Fruit fly (Drosophila melanogaster) whole organism, wandering third instar larva: ENCODE data around the gene Teh2.

Experiments
- Abd-B ChIP-seq: fragments of >200 bp; optimal IDR thresholded peaks from 2 replicates; lab custom pipeline; 2017; ENCODE audit warnings: missing biosample characterization, missing genetic modification characterization
- CG32264 ChIP-seq: fragments of 200-800 bp; sonication (Bioruptor generic); optimal IDR thresholded peaks from 2 replicates; lab custom pipeline; 2016; ENCODE audit warnings: missing biosample characterization, missing genetic modification characterization
- CG9705 ChIP-seq: fragments of 200-800 bp; sonication (Bioruptor generic); optimal IDR thresholded peaks from 2 replicates; lab custom pipeline; 2018; ENCODE audit warnings: missing biosample characterization, mild to moderate bottlenecking, missing genetic modification characterization
- CrebA ChIP-seq: fragments of 200-800 bp; sonication (Bioruptor generic); optimal IDR thresholded peaks from 2 replicates; lab custom pipeline; 2016; ENCODE audit warnings: missing biosample characterization, mild to moderate bottlenecking, missing genetic modification characterization, borderline replicate concordance
- Dfd ChIP-seq: fragments of >200 bp; optimal IDR thresholded peaks from 2 replicates; lab custom pipeline; 2017; ENCODE audit warnings: missing biosample characterization, missing genetic modification characterization
- Dif ChIP-seq: fragments of 200-275, 200-300 bp; sonication (Bioruptor generic); optimal IDR thresholded peaks from 2 replicates; lab custom pipeline; 2018; ENCODE audit warnings: missing biosample characterization, missing genetic modification characterization; ENCODE audit not compliant: partially characterized antibody
- GATAd ChIP-seq: sonication (Bioruptor generic); optimal IDR thresholded peaks from 2 replicates; lab custom pipeline; 2016; ENCODE audit warnings: missing biosample characterization, missing genetic modification characterization
- HLH106 ChIP-seq: fragments of 200-800 bp; optimal IDR thresholded peaks from 3 replicates; lab custom pipeline; 2019; ENCODE audit warnings: missing biosample characterization, mild to moderate bottlenecking, missing genetic modification characterization, moderate library complexity
- Hnf4 ChIP-seq: fragments of 200-800 bp; sonication (Bioruptor generic); optimal IDR thresholded peaks from 2 replicates; lab custom pipeline; 2016; ENCODE audit warnings: missing biosample characterization, mild to moderate bottlenecking, missing genetic modification characterization
- Hr83 ChIP-seq: fragments of 200-300 bp; sonication (Bioruptor generic); optimal IDR thresholded peaks from 2 replicates; lab custom pipeline; 2016; ENCODE audit warnings: missing biosample characterization, mild to moderate bottlenecking, missing genetic modification characterization, moderate library complexity; ENCODE audit not compliant: poor library complexity, severe bottlenecking
- Jra ChIP-seq: sonication (Bioruptor generic); optimal IDR thresholded peaks from 2 replicates; lab custom pipeline; 2016; ENCODE audit warnings: missing biosample characterization, missing genetic modification characterization
- Mio ChIP-seq: sonication (Bioruptor generic); optimal IDR thresholded peaks from 2 replicates; lab custom pipeline; 2016; ENCODE audit warnings: missing biosample characterization, missing genetic modification characterization
- Myc ChIP-seq: fragments of >200 bp; optimal IDR thresholded peaks from 2 replicates; lab custom pipeline; 2017
- N ChIP-seq: fragments of >200 bp; optimal IDR thresholded peaks from 2 replicates; lab custom pipeline; 2018; ENCODE audit warnings: missing biosample characterization, missing external identifiers, missing genetic modification characterization
- OdsH ChIP-seq: fragments of 200-800 bp; sonication (Bioruptor generic); optimal IDR thresholded peaks from 2 replicates; lab custom pipeline; 2016; ENCODE audit warnings: missing biosample characterization, mild to moderate bottlenecking, missing genetic modification characterization
- Rel ChIP-seq, 2 experiments: fragments of 200-800 bp; sonication (Bioruptor generic) in 1 of 2; optimal IDR thresholded peaks; 2 replicates in 1 of 2; 3 replicates in 1 of 2; lab custom pipeline; 2016 to 2019; ENCODE audit warnings: mild to moderate bottlenecking in 2 of 2, missing biosample characterization in 2 of 2, missing genetic modification characterization in 2 of 2, moderate library complexity in 1 of 2
- Sp1 ChIP-seq: fragments of 200-800 bp; sonication (Bioruptor generic); optimal IDR thresholded peaks from 3 replicates; lab custom pipeline; 2019; ENCODE audit warnings: missing biosample characterization, mild to moderate bottlenecking, missing genetic modification characterization, moderate library complexity
- Vsx2 ChIP-seq: fragments of 200-300, 225-300 bp; sonication (Bioruptor generic); optimal IDR thresholded peaks from 2 replicates; lab custom pipeline; 2018; ENCODE audit warnings: missing biosample characterization, missing genetic modification characterization; ENCODE audit not compliant: partially characterized antibody
- br ChIP-seq: fragments of 200-800 bp; sonication (Bioruptor generic); optimal IDR thresholded peaks from 2 replicates; lab custom pipeline; 2016; ENCODE audit warnings: missing biosample characterization, missing genetic modification characterization
- brk ChIP-seq: fragments of 200-800 bp; sonication (Bioruptor generic); optimal IDR thresholded peaks from 2 replicates; lab custom pipeline; 2016; ENCODE audit warnings: missing biosample characterization, mild to moderate bottlenecking, missing genetic modification characterization
- dl ChIP-seq, 2 experiments: fragments of 175-275, 200-275 bp in 1 of 2; fragments of 200-275 bp in 1 of 2; sonication (Bioruptor generic); optimal IDR thresholded peaks; lab custom pipeline; 2018; ENCODE audit warnings: mild to moderate bottlenecking in 2 of 2, missing biosample characterization in 2 of 2, missing genetic modification characterization in 2 of 2, moderate library complexity in 2 of 2; ENCODE audit not compliant: partially characterized antibody in 2 of 2, insufficient read depth in 1 of 2
- dmrt93B ChIP-seq: fragments of 200-800 bp; sonication (Bioruptor generic); optimal IDR thresholded peaks from 2 replicates; lab custom pipeline; 2018; ENCODE audit warnings: missing biosample characterization, mild to moderate bottlenecking, missing genetic modification characterization
- dsf ChIP-seq: sonication (Bioruptor generic); optimal IDR thresholded peaks from 2 replicates; lab custom pipeline; 2016; ENCODE audit warnings: missing biosample characterization, missing genetic modification characterization, borderline replicate concordance
- ey ChIP-seq: fragments of 200-800 bp; sonication (Bioruptor generic); optimal IDR thresholded peaks from 2 replicates; lab custom pipeline; 2016; ENCODE audit warnings: missing biosample characterization, missing genetic modification characterization
- foxo ChIP-seq, 2 experiments: fragments of 200-800 bp; sonication (Bioruptor generic); optimal IDR thresholded peaks; 2 replicates in 1 of 2; 3 replicates in 1 of 2; lab custom pipeline; 2016 to 2017; ENCODE audit warnings: missing biosample characterization in 2 of 2, missing genetic modification characterization in 2 of 2
- fru ChIP-seq: fragments of 200-800 bp; sonication (Bioruptor generic); optimal IDR thresholded peaks from 3 replicates; lab custom pipeline; 2016; ENCODE audit warnings: missing biosample characterization, mild to moderate bottlenecking, missing genetic modification characterization
- h ChIP-seq: fragments of 200-800 bp; sonication (Bioruptor generic); optimal IDR thresholded peaks from 3 replicates; lab custom pipeline; 2016; ENCODE audit warnings: missing biosample characterization, mild to moderate bottlenecking, missing genetic modification characterization
- lola ChIP-seq: fragments of >200 bp; optimal IDR thresholded peaks from 2 replicates; lab custom pipeline; 2017; ENCODE audit warnings: missing biosample characterization, missing genetic modification characterization
- pan ChIP-seq: fragments of >200 bp; optimal IDR thresholded peaks from 2 replicates; lab custom pipeline; 2017
- psq ChIP-seq: fragments of 200-800 bp; sonication (Bioruptor generic); optimal IDR thresholded peaks from 3 replicates; lab custom pipeline; 2017; ENCODE audit warnings: missing biosample characterization, mild to moderate bottlenecking, missing genetic modification characterization, moderate library complexity
- rgr ChIP-seq: fragments of 200-800 bp; sonication (Bioruptor generic); optimal IDR thresholded peaks from 3 replicates; lab custom pipeline; 2016; ENCODE audit warnings: missing biosample characterization, mild to moderate bottlenecking, missing genetic modification characterization
- sage ChIP-seq: fragments of 200-800 bp; sonication (Bioruptor generic); optimal IDR thresholded peaks from 2 replicates; lab custom pipeline; 2016; ENCODE audit warnings: missing biosample characterization, mild to moderate bottlenecking, missing genetic modification characterization
- sv ChIP-seq: fragments of 200-800 bp; sonication (Bioruptor generic); optimal IDR thresholded peaks from 3 replicates; lab custom pipeline; 2016; ENCODE audit warnings: missing biosample characterization, missing genetic modification characterization
- tai ChIP-seq: sonication (Bioruptor generic); optimal IDR thresholded peaks from 2 replicates; lab custom pipeline; 2016; ENCODE audit warnings: missing biosample characterization, missing genetic modification characterization
- usp ChIP-seq: fragments of >200 bp; optimal IDR thresholded peaks from 2 replicates; lab custom pipeline; 2017; ENCODE audit warnings: missing biosample characterization, missing genetic modification characterization

The Teh2 gene

DNA sequence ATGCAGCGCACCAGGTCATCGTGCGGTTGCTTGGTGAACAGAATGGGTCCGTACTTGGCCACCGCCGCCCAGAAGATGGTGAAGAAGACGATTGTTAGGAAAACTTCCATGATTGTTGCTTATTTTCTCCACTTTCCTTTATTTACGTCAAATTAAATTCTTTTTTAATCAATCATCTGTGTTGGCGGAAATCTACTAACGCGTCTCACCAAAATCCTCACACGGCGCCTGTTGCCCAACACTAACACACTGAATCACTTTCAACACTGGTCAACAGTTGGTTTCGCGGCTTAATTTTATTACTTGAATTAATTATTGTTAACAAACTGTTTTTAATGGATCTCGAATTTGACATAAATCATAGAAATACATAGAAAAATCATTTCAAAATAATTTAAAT lies 1.2 kb downstream of the Teh2 start, which contains the start of gene VhaM9.7-c (continued):
- TF ChIP-seq Dfd (GFP tag; lab: Kevin White, UChicago) = no peak
- no peak for TF ChIP-seq Hnf4 (GFP tag; lab: Kevin White, UChicago)
- TF ChIP-seq Jra (GFP tag; lab: Kevin White, UChicago) = peak; percentile 59

dm6 chr3L:4185259-4185658 lies 2.6 kb downstream of the Teh2 start:
- TF ChIP-seq h (GFP tag; lab: Kevin White, UChicago) (no peak), Dfd (GFP tag; lab: Kevin White, UChicago) (no peak), foxo (GFP tag; optimal IDR thresholded peaks at IDR 0.05; lab: Kevin White, UChicago) (no peak), usp (no peak), br (no peak), sv (no peak), dmrt93B (GFP tag; lab: Kevin White, UChicago) (no peak), Myc (lab: Kevin White, UChicago) (no peak), lola (no peak), Vsx2 (no peak), Mio (no peak), rgr (GFP tag; lab: Kevin White, UChicago) (no peak), ey (GFP tag; lab: Kevin White, UChicago) (no peak), Hnf4 (GFP tag; lab: Kevin White, UChicago) (no peak), CrebA (no peak), CG32264 (no peak), Sp1 (GFP tag; lab: Kevin White, UChicago) (no peak)

DNA sequence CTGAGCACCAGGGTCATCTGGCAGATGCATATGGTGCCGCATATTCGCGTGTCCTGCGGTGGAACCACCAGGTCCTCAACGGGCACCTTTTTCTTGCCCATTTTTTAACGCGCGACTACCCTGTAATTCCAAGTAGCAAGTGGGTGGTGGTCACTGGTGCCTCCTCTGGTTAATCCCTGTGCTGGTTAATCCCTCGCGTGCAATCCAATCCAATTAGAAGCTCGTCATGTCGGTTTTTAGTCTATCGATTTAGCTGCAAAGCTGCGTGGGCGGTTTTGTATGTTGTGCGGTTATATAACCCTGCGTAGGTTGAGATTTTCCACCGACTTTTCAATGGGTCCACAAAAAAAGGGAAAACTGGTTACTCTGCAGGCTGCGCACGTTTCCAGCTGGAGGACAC lies 3.3 kb downstream of the Teh2 start, which contains the start of gene Teh3:
Teh3 (minus strand) TSS at position 101 of the 400 bp plus-strand sequence.
- TF ChIP-seq dsf (GFP tag; lab: Kevin White, UChicago) (no peak), CrebA (no peak)

dm6 chr3L:4177981-4178562 lies 9.8 kb downstream of the Teh2 start, which contains the start of gene Teh4:
Teh4 (minus strand) TSS chr3L:4178270.
- TF ChIP-seq dsf (GFP tag; lab: Kevin White, UChicago) (no peak), fru (GFP tag; lab: Kevin White, UChicago) (no peak), rgr (GFP tag; lab: Kevin White, UChicago) (no peak), Abd-B (GFP tag; lab: Kevin White, UChicago) (no peak), OdsH (GFP tag; lab: Kevin White, UChicago) (no peak), CG9705 (GFP tag; lab: Kevin White, UChicago) (no peak), CrebA (no peak), N (GFP tag; lab: Kevin White, UChicago) (no peak), HLH106 (tag; lab: Kevin White, UChicago) (no peak), h (GFP tag; lab: Kevin White, UChicago) (no peak), dl (GFP tag; optimal IDR thresholded peaks at IDR 0.05; lab: Kevin White, UChicago; ENCODE audit: insufficient read depth in 1 of 2, partially characterized antibody in 2 of 2) (no peak), CG32264 (no peak), Hr83 (GFP tag; lab: Kevin White, UChicago) (no peak), psq (GFP tag; lab: Kevin White, UChicago) (no peak)

DNA sequence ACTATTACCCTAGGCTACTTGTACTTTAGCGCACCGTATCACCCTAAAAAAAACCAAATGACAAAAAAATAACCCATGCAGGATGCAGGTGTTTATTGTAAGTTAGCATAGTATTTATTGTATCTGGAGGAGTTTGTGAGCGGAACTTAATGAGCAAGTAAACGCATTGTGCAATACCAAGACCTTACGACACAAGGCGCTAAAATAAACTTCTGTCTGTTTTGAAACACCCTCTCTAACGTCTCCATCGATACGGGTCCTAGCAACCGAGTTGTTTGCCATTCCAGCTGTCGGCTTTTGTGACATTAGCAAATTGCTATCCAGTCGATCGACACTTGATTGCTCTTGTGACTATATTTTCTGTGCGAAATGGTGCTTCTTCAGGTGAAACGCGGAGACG lies 14.2 kb downstream of the Teh2 start, which contains the start of gene CG18675:
CG18675 (plus strand) TSS at position 301 of the 400 bp plus-strand sequence.
- TF ChIP-seq dl (GFP tag; optimal IDR thresholded peaks at IDR 0.05; lab: Kevin White, UChicago; ENCODE audit: insufficient read depth in 1 of 2, partially characterized antibody in 2 of 2) (no peak), GATAd (GFP tag; lab: Kevin White, UChicago) (no peak), fru (GFP tag; lab: Kevin White, UChicago) (no peak), Rel (GFP tag; optimal IDR thresholded peaks at IDR 0.05; lab: Kevin White, UChicago) (no peak), Rel (tag; optimal IDR thresholded peaks at IDR 0.05; lab: Kevin White, UChicago) (no peak), Dfd (GFP tag; lab: Kevin White, UChicago) (no peak), Jra (GFP tag; lab: Kevin White, UChicago) (no peak), CrebA (no peak), Dif (GFP tag; lab: Kevin White, UChicago) (no peak), tai (GFP tag; lab: Kevin White, UChicago) (no peak), pan (lab: Kevin White, UChicago) (no peak), CG9705 (GFP tag; lab: Kevin White, UChicago) (no peak), Vsx2 (no peak), lola (no peak), sage (GFP tag; lab: Kevin White, UChicago) (no peak), brk (no peak), ey (GFP tag; lab: Kevin White, UChicago) (no peak), CG32264 (no peak), N (GFP tag; lab: Kevin White, UChicago) (no peak), OdsH (GFP tag; lab: Kevin White, UChicago) (no peak)
